Worm (Caenorhabditis elegans) whole organism, late embryonic: Measurements from ENCODE around the gene eea-1.

ENCODE experiments used
- C38D4.7 ChIP-seq: fragments of 200-800 bp; sonication (Bioruptor generic); optimal IDR thresholded peaks from 2 replicates; lab custom pipeline; 2018; ENCODE audit warnings: mild to moderate bottlenecking, missing genetic modification characterization, moderate library complexity, missing compliant biosample characterization
- F13H6.1 ChIP-seq: sonication (generic microtip); optimal IDR thresholded peaks from 2 replicates; lab custom pipeline; 2016; ENCODE audit warnings: missing genetic modification characterization, missing compliant biosample characterization
- K02D7.2 ChIP-seq: sonication (generic microtip); optimal IDR thresholded peaks from 2 replicates; lab custom pipeline; 2017; ENCODE audit warnings: mild to moderate bottlenecking, missing genetic modification characterization, missing compliant biosample characterization
- K09A11.1 ChIP-seq: sonication (generic microtip); optimal IDR thresholded peaks from 2 replicates; lab custom pipeline; 2017; ENCODE audit warnings: antibody characterized with exemption, mild to moderate bottlenecking, missing genetic modification characterization, missing compliant biosample characterization; ENCODE audit not compliant: insufficient read depth
- T23F11.4 ChIP-seq: fragments of 200-800 bp; sonication (Bioruptor generic); optimal IDR thresholded peaks from 2 replicates; lab custom pipeline; 2018; ENCODE audit warnings: mild to moderate bottlenecking, missing genetic modification characterization, missing compliant biosample characterization
- Y22D7AL.16 ChIP-seq: sonication (generic microtip); optimal IDR thresholded peaks from 2 replicates; lab custom pipeline; 2016; ENCODE audit warnings: missing genetic modification characterization, missing compliant biosample characterization
- ahr-1 ChIP-seq: sonication (generic microtip); optimal IDR thresholded peaks from 2 replicates; lab custom pipeline; 2016; ENCODE audit warnings: missing genetic modification characterization, missing compliant biosample characterization
- ama-1 ChIP-seq: fragments of 150-350 bp; optimal IDR thresholded peaks from 2 replicates; lab custom pipeline; 2014
- ceh-19 ChIP-seq: fragments of 200-800 bp; sonication (Bioruptor generic); optimal IDR thresholded peaks from 2 replicates; lab custom pipeline; 2018; ENCODE audit warnings: mild to moderate bottlenecking, missing genetic modification characterization, missing compliant biosample characterization
- ceh-30 ChIP-seq: fragments of 150-350 bp; optimal IDR thresholded peaks from 2 replicates; lab custom pipeline; 2014; ENCODE audit warnings: missing biosample characterization, missing genetic modification characterization
- ceh-31 ChIP-seq: sonication (generic microtip); optimal IDR thresholded peaks from 2 replicates; lab custom pipeline; 2016; ENCODE audit warnings: missing genetic modification characterization, missing compliant biosample characterization
- ceh-34 ChIP-seq: sonication (generic microtip); optimal IDR thresholded peaks from 2 replicates; lab custom pipeline; 2016; ENCODE audit warnings: mild to moderate bottlenecking, missing genetic modification characterization, missing compliant biosample characterization
- ceh-48 ChIP-seq: sonication (generic microtip); optimal IDR thresholded peaks from 2 replicates; lab custom pipeline; 2016; ENCODE audit warnings: missing genetic modification characterization, inconsistent platforms, missing compliant biosample characterization
- ceh-9 ChIP-seq: sonication (generic microtip); optimal IDR thresholded peaks from 2 replicates; lab custom pipeline; 2016; ENCODE audit warnings: mild to moderate bottlenecking, missing genetic modification characterization, inconsistent platforms, missing compliant biosample characterization
- che-1 ChIP-seq: sonication (generic microtip); optimal IDR thresholded peaks from 2 replicates; lab custom pipeline; 2016; ENCODE audit warnings: mild to moderate bottlenecking, missing genetic modification characterization, missing compliant biosample characterization
- dmd-4 ChIP-seq: sonication (generic microtip); optimal IDR thresholded peaks from 2 replicates; lab custom pipeline; 2016; ENCODE audit warnings: borderline replicate concordance, missing genetic modification characterization, missing compliant biosample characterization
- dve-1 ChIP-seq: sonication (generic microtip); optimal IDR thresholded peaks from 2 replicates; lab custom pipeline; 2017; ENCODE audit warnings: antibody characterized with exemption, mild to moderate bottlenecking, missing genetic modification characterization, missing compliant biosample characterization
- elt-2 ChIP-seq: sonication (generic microtip); optimal IDR thresholded peaks from 2 replicates; lab custom pipeline; 2016; ENCODE audit warnings: missing genetic modification reagents, missing genetic modification characterization, missing compliant biosample characterization
- elt-4 ChIP-seq: sonication (generic microtip); optimal IDR thresholded peaks from 2 replicates; lab custom pipeline; 2016; ENCODE audit warnings: missing genetic modification characterization, missing compliant biosample characterization
- ets-4 ChIP-seq: sonication (generic microtip); optimal IDR thresholded peaks from 2 replicates; lab custom pipeline; 2016; ENCODE audit warnings: missing genetic modification characterization, missing compliant biosample characterization
- fax-1 ChIP-seq: sonication (generic microtip); optimal IDR thresholded peaks from 2 replicates; lab custom pipeline; 2016; ENCODE audit warnings: missing genotype, missing genetic modification characterization, missing compliant biosample characterization
- fkh-6 ChIP-seq: sonication (generic microtip); optimal IDR thresholded peaks from 2 replicates; lab custom pipeline; 2016; ENCODE audit warnings: missing genetic modification characterization, missing compliant biosample characterization
- hlh-13 ChIP-seq: fragments of 200-800 bp; sonication (Bioruptor generic); optimal IDR thresholded peaks from 2 replicates; lab custom pipeline; 2018; ENCODE audit warnings: mild to moderate bottlenecking, missing genetic modification characterization, missing compliant biosample characterization
- hlh-8 ChIP-seq: sonication (generic microtip); optimal IDR thresholded peaks from 2 replicates; lab custom pipeline; 2016; ENCODE audit warnings: missing genotype, missing genetic modification characterization, missing compliant biosample characterization
- lim-6 ChIP-seq: sonication (generic microtip); optimal IDR thresholded peaks from 2 replicates; lab custom pipeline; 2016; ENCODE audit warnings: missing genetic modification characterization, missing compliant biosample characterization
- madf-2 ChIP-seq: sonication (generic microtip); optimal IDR thresholded peaks from 2 replicates; lab custom pipeline; 2017; ENCODE audit warnings: missing genetic modification characterization, missing compliant biosample characterization
- mec-3 ChIP-seq: sonication (generic microtip); optimal IDR thresholded peaks from 2 replicates; lab custom pipeline; 2016; ENCODE audit warnings: borderline replicate concordance, missing genetic modification characterization, missing compliant biosample characterization
- nfya-1 ChIP-seq: sonication (generic microtip); optimal IDR thresholded peaks from 2 replicates; lab custom pipeline; 2017; ENCODE audit warnings: missing genetic modification characterization, mild to moderate bottlenecking, missing compliant biosample characterization, antibody characterized with exemption, moderate library complexity
- nhr-232 ChIP-seq: sonication (generic microtip); optimal IDR thresholded peaks from 2 replicates; lab custom pipeline; 2016; ENCODE audit warnings: missing genetic modification characterization, missing compliant biosample characterization
- npax-4 ChIP-seq: sonication (generic microtip); optimal IDR thresholded peaks from 2 replicates; lab custom pipeline; 2016; ENCODE audit warnings: missing genetic modification characterization, missing compliant biosample characterization
- odd-2 ChIP-seq: sonication (generic microtip); optimal IDR thresholded peaks from 2 replicates; lab custom pipeline; 2017; ENCODE audit warnings: antibody characterized with exemption, mild to moderate bottlenecking, missing genetic modification characterization, missing compliant biosample characterization
- pag-3 ChIP-seq: sonication (generic microtip); optimal IDR thresholded peaks from 2 replicates; lab custom pipeline; 2016; ENCODE audit warnings: missing compliant biosample characterization, missing genetic modification characterization, borderline replicate concordance
- pat-9 ChIP-seq: fragments of 200-800 bp; sonication (Bioruptor generic); optimal IDR thresholded peaks from 2 replicates; lab custom pipeline; 2018; ENCODE audit warnings: mild to moderate bottlenecking, missing genetic modification characterization, moderate library complexity, missing compliant biosample characterization
- pax-1 ChIP-seq: fragments of 150-350 bp; optimal IDR thresholded peaks from 2 replicates; lab custom pipeline; 2014; ENCODE audit warnings: missing biosample characterization, missing genetic modification characterization
- pha-2 ChIP-seq: sonication (generic microtip); optimal IDR thresholded peaks from 2 replicates; lab custom pipeline; 2017; ENCODE audit warnings: mild to moderate bottlenecking, missing genetic modification characterization, missing compliant biosample characterization
- pha-4 ChIP-seq: fragments of 150-350 bp; optimal IDR thresholded peaks from 2 replicates; lab custom pipeline; 2018; ENCODE audit warnings: missing biosample characterization, missing genetic modification reagents, missing genetic modification characterization
- ref-2 ChIP-seq: sonication (generic microtip); optimal IDR thresholded peaks from 2 replicates; lab custom pipeline; 2016; ENCODE audit warnings: missing genetic modification characterization, missing compliant biosample characterization
- rnt-1 ChIP-seq: sonication (generic microtip); optimal IDR thresholded peaks from 2 replicates; lab custom pipeline; 2016; ENCODE audit warnings: missing genetic modification characterization, missing compliant biosample characterization
- sox-2 ChIP-seq: fragments of 200-800 bp; sonication (Bioruptor generic); IDR thresholded peaks from 2 replicates; pipeline ENCODE4 v1.3.6; 2022; ENCODE audit warnings: missing genetic modification reagents, missing genetic modification characterization, missing compliant biosample characterization
- sox-4 ChIP-seq: sonication (generic microtip); optimal IDR thresholded peaks from 2 replicates; lab custom pipeline; 2017; ENCODE audit warnings: mild to moderate bottlenecking, missing genetic modification characterization, inconsistent platforms, missing compliant biosample characterization
- syd-9 ChIP-seq: sonication (generic microtip); optimal IDR thresholded peaks from 2 replicates; lab custom pipeline; 2016; ENCODE audit warnings: mild to moderate bottlenecking, missing genetic modification characterization, moderate library complexity, missing compliant biosample characterization
- tbx-7 ChIP-seq: sonication (generic microtip); optimal IDR thresholded peaks from 2 replicates; lab custom pipeline; 2016; ENCODE audit warnings: missing genotype, missing genetic modification characterization, missing compliant biosample characterization
- ttx-3 ChIP-seq: sonication (generic microtip); optimal IDR thresholded peaks from 2 replicates; lab custom pipeline; 2016; ENCODE audit warnings: missing genetic modification reagents, missing genetic modification characterization, missing compliant biosample characterization
- unc-3 ChIP-seq, 2 experiments: fragments of 200-800 bp in 1 of 2; sonication (Bioruptor generic) in 1 of 2; sonication (generic microtip) in 1 of 2; conservative IDR thresholded peaks in 1 of 2; optimal IDR thresholded peaks in 1 of 2; 2 replicates each; pipeline versions ENCODE4 v1.3.6 to Lab custom; 2016 to 2022; ENCODE audit warnings: missing compliant biosample characterization in 2 of 2, missing genetic modification characterization in 2 of 2, missing genetic modification reagents in 1 of 2
- unc-55 ChIP-seq: sonication (generic microtip); optimal IDR thresholded peaks from 2 replicates; lab custom pipeline; 2017; ENCODE audit warnings: missing biosample characterization, missing genetic modification reagents, missing genetic modification characterization
- unc-86 ChIP-seq: sonication (generic microtip); optimal IDR thresholded peaks from 2 replicates; lab custom pipeline; 2016; ENCODE audit warnings: missing genetic modification characterization, missing compliant biosample characterization

The eea-1 gene

DNA sequence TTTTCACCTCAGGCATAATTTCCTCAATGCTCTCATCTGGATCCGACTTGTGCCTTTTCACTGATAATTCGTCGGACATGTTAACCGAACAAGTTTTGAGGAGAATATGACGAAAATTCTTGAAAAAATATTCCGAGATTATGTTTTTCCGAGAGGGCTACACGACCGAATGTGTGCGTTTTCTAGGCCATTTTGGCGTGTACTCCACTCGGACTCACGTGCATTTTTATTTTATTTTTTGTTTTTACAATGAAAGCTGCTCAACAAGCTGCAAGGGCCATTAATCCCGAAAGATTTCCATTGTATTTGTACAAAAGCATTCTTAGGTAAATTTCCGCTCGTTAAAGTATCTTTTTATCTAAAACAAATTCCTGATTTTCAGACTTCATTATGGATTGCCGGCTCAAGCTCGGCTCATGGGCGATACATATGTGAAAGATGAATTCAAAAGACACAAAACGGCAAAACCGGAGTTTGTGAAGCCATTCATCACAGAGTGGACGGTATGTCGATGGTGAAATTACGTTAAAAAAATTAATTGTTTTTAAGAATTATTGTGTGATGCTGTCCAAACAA lies 28.9 kb downstream of the eea-1 start, which contains the start of the genes F25H9.6 and F25H9.7 (continued):
- no peak for TF ChIP-seq ceh-30 (tag; lab: Kevin White, UChicago)
- peak; percentile 53 for TF ChIP-seq ahr-1
- TF ChIP-seq che-1 (tag; lab: Kevin White, UChicago): no peak
- TF ChIP-seq unc-3 (GFP tag; conservative IDR thresholded peaks at IDR 0.05; lab: Robert Waterston, UW): no peak
- TF ChIP-seq unc-3 (tag; optimal IDR thresholded peaks at IDR 0.05; lab: Kevin White, UChicago): no peak
- TF ChIP-seq sox-2 (GFP tag; lab: Robert Waterston, UW): no peak
- TF ChIP-seq rnt-1: peak; percentile 88
- TF ChIP-seq elt-4 (tag; lab: Kevin White, UChicago): no peak
- TF ChIP-seq ttx-3: peak; percentile 28
- no peak for TF ChIP-seq ama-1 (lab: Kevin White, UChicago)
- TF ChIP-seq nhr-232: no peak
- TF ChIP-seq ceh-48 (tag; lab: Kevin White, UChicago): no peak
- peak; percentile 86 for TF ChIP-seq lim-6 (tag; lab: Kevin White, UChicago)
- TF ChIP-seq ets-4: peak; percentile 96
- TF ChIP-seq C38D4.7: no peak
- TF ChIP-seq sox-4 (tag; lab: Kevin White, UChicago): no peak
- TF ChIP-seq K02D7.2 (tag; lab: Kevin White, UChicago): no peak
- TF ChIP-seq K09A11.1 (tag; lab: Kevin White, UChicago): no peak
- peak; percentile 27 for TF ChIP-seq dmd-4
- no peak for TF ChIP-seq pat-9
- peak; percentile 17 for TF ChIP-seq pag-3 (tag; lab: Kevin White, UChicago)
- TF ChIP-seq hlh-8 (tag; lab: Kevin White, UChicago): peak; percentile 92
- TF ChIP-seq ceh-19 (GFP tag; lab: Kevin White, UChicago): no peak
- TF ChIP-seq ceh-34 (tag; lab: Kevin White, UChicago): peak; percentile 62
- TF ChIP-seq tbx-7 (tag; lab: Kevin White, UChicago): peak; percentile 97
- TF ChIP-seq ceh-9 (tag; lab: Kevin White, UChicago): no peak
- TF ChIP-seq ref-2 (tag; lab: Kevin White, UChicago): peak; percentile 94
- TF ChIP-seq odd-2: no peak
- peak; percentile 54 for TF ChIP-seq unc-86 (tag; lab: Kevin White, UChicago)
- TF ChIP-seq pha-4 (tag; lab: Kevin White, UChicago): no peak
- peak; percentile 12 for TF ChIP-seq nfya-1
- TF ChIP-seq fax-1: peak; percentile 79
- peak; percentile 76 for TF ChIP-seq fkh-6 (tag; lab: Kevin White, UChicago)
- no peak for TF ChIP-seq pax-1
- TF ChIP-seq dve-1: no peak
- no peak for TF ChIP-seq unc-55 (GFP tag; lab: Kevin White, UChicago)
- TF ChIP-seq T23F11.4 (GFP tag; lab: Kevin White, UChicago): no peak
- no peak for TF ChIP-seq madf-2 (tag; lab: Kevin White, UChicago)
- no peak for TF ChIP-seq hlh-13 (GFP tag; lab: Kevin White, UChicago)
- TF ChIP-seq F13H6.1 (tag; lab: Kevin White, UChicago): peak; percentile 80
- peak; percentile 7 for TF ChIP-seq syd-9 (tag; lab: Kevin White, UChicago)
- no peak for TF ChIP-seq pha-2 (tag; lab: Kevin White, UChicago)
- peak; percentile 64 for TF ChIP-seq elt-2
- TF ChIP-seq mec-3 (tag; lab: Kevin White, UChicago): peak; percentile 92
- TF ChIP-seq Y22D7AL.16 (tag; lab: Kevin White, UChicago): no peak
- TF ChIP-seq npax-4 (tag; lab: Kevin White, UChicago): no peak
- peak; percentile 98 for TF ChIP-seq ceh-31 (tag; lab: Kevin White, UChicago)
